Worm (Caenorhabditis elegans): ENCODE measurements around the gene C24B5.4.

The C24B5.4 gene

DNA sequence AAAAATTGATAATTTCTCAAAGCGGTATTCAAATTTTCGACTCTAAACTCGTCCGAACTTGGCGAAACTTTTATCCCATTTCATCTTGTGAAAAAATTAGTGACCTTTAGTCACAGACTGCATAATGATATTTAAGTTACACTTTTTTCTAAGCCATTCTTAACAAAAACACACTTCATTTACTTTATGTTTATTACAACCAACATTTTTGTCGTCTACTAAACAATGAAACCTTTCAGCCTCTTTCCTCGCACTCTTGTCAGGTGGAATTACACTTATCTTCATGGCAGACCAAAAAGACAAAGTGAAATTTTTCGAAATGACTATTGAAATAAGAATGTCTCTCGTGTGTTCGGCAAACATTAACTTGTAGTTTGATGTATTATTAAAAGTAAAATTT is 33.2 kb downstream of the C24B5.4 start:
- TF ChIP-seq ceh-28 (tag; optimal IDR thresholded peaks at IDR 0.05) = no peak
- TF ChIP-seq ztf-4 (tag; optimal IDR thresholded peaks at IDR 0.05) = peak; percentile 9
- TF ChIP-seq elt-1 (tag; optimal IDR thresholded peaks at IDR 0.05) = no peak
- TF ChIP-seq sea-2 (GFP tag; optimal IDR thresholded peaks at IDR 0.05) = no peak
- TF ChIP-seq R02D3.7 (tag; optimal IDR thresholded peaks at IDR 0.05) = peak; percentile 1
- peak; percentile 89 for TF ChIP-seq ama-1 (optimal IDR thresholded peaks at IDR 0.05)
- peak; percentile 93 for TF ChIP-seq nhr-25 (tag; optimal IDR thresholded peaks at IDR 0.05)
- no peak for TF ChIP-seq daf-12 (tag; optimal IDR thresholded peaks at IDR 0.05)
- TF ChIP-seq nhr-43 (tag; optimal IDR thresholded peaks at IDR 0.05; ENCODE audit: poor library complexity, severe bottlenecking) = peak; percentile 50

DNA sequence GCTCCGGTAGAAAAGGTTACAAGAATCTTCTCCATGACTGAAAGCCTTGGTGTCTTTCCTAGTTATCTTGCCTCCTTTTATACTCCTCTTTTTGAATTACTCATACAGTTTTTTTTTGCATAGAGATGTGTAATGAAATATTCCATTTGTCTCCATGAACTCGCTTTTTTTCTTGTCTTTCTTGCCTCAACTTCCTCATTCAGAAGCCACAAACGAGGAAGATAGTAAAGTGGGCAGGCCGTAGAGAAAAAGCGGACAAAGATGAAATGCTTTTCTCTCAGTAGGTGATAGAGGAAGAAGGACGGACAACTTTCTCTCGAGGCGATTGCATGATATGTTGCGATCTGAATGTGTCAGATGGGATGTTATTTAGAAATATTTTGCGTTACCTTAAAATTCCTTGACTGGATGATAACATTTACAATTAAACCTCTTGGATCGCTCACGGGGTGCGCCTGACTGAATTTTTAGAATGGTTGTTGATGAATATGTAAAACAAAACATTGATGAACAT is 34.1 kb downstream of the C24B5.4 start, which contains the start of gene col-145:
col-145 (minus strand) TSS at position 51 of the 514 bp plus-strand sequence.
- TF ChIP-seq egl-5 (tag; optimal IDR thresholded peaks at IDR 0.05) = no peak
- TF ChIP-seq egl-27 (tag; optimal IDR thresholded peaks at IDR 0.05) = peak; percentile 61
- peak; percentile 1 for TF ChIP-seq nhr-23 (tag; optimal IDR thresholded peaks at IDR 0.05)
- peak; percentile 47 for TF ChIP-seq nhr-25 (tag; optimal IDR thresholded peaks at IDR 0.05)

DNA sequence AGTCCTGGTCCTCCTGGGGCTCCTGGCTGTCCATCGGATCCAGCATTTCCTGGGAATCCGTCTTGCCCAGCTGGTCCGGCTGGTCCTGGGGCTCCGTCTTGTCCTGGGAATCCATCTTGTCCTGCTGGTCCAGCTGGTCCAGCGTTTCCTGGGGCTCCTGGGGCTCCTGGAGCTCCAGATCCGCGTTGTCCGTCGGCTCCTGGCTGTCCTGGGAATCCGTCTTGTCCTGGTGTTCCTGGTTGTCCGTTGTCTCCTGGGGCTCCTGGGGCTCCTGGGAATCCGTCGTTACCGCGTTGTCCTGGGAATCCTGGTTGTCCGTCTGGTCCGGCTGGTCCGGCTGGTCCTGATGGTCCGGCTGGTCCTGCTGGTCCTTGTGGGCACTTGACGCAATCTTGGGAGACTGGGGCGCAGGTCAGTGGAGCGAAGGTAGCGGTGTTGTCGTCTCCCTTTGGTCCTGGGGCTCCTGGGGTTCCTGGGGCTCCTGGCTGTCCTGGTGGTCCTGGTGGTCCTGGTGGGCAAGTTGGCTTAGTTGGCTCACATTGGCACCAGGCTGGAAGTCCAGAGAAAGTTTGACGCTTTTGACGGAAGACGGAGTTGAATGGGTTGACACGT is 34.9 kb downstream of the C24B5.4 start:
- no peak for TF ChIP-seq nhr-43 (tag; optimal IDR thresholded peaks at IDR 0.05; ENCODE audit: poor library complexity, severe bottlenecking)
- TF ChIP-seq zag-1 (tag; optimal IDR thresholded peaks at IDR 0.05) = no peak
- no peak for TF ChIP-seq lin-39 (tag; optimal IDR thresholded peaks at IDR 0.05)
- no peak for TF ChIP-seq R02D3.7 (tag; optimal IDR thresholded peaks at IDR 0.05)
- TF ChIP-seq nhr-28 (tag; optimal IDR thresholded peaks at IDR 0.05) = no peak
- no peak for TF ChIP-seq nhr-12 (tag; optimal IDR thresholded peaks at IDR 0.05)
- TF ChIP-seq eor-1 (tag; optimal IDR thresholded peaks at IDR 0.05) = no peak
- no peak for TF ChIP-seq ama-1 (optimal IDR thresholded peaks at IDR 0.05)
- TF ChIP-seq skn-1 (tag; optimal IDR thresholded peaks at IDR 0.05) = no peak
- TF ChIP-seq nhr-237 (tag; optimal IDR thresholded peaks at IDR 0.05) = no peak
- TF ChIP-seq mdl-1 (tag; optimal IDR thresholded peaks at IDR 0.05) = no peak
- no peak for TF ChIP-seq ZK546.5 (tag; optimal IDR thresholded peaks at IDR 0.05)
- no peak for TF ChIP-seq nhr-76 (tag; optimal IDR thresholded peaks at IDR 0.05)
- no peak for TF ChIP-seq unc-62 (GFP tag; optimal IDR thresholded peaks at IDR 0.05)
- no peak for TF ChIP-seq fkh-2 (tag; optimal IDR thresholded peaks at IDR 0.05)
- TF ChIP-seq nhr-77 (tag; optimal IDR thresholded peaks at IDR 0.05) = no peak
- no peak for TF ChIP-seq tbx-2 (tag; optimal IDR thresholded peaks at IDR 0.05)
- no peak for TF ChIP-seq pha-4 (tag; optimal IDR thresholded peaks at IDR 0.05)

DNA sequence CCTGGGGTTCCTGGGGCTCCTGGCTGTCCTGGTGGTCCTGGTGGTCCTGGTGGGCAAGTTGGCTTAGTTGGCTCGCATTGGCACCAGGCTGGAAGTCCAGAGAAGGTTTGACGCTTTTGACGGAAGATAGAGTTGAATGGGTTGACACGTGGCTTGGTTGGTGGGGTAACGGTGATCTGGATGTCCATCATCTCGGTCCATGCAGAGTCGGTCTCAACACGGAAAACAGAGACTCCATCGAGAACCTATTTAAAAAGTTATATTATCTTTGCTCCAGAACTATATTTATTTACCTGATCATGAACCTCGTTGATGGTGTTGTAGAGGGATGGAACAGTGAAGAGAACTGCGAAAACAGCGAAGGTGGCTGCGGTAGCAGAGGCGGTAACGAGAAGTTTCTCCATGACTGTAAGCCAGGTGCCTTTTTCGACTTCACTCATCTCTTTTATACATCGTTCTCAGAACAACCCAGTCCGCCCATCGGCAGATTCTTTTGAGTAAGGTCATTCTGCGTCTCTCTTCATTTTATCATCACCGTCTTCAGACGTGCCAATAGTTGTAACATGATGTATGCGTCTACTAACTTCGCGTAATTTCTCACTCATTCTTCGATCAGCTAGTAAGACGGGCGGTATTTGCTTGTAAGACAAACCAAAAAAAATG is 36.8 kb downstream of the C24B5.4 start, which contains the start of gene col-144:
col-144 (minus strand) TSS at position 419 of the 663 bp plus-strand sequence.
- TF ChIP-seq ama-1 (optimal IDR thresholded peaks at IDR 0.05) (peak; percentile 73), nhr-25 (tag; optimal IDR thresholded peaks at IDR 0.05) (peak; percentile 70), nhr-67 (tag; optimal IDR thresholded peaks at IDR 0.05) (no peak), elt-3 (tag; optimal IDR thresholded peaks at IDR 0.05) (peak in 1 of 3 experiments; percentile 12), nfya-1 (tag; optimal IDR thresholded peaks at IDR 0.05; ENCODE audit: insufficient read depth) (peak; percentile 17), nhr-43 (tag; optimal IDR thresholded peaks at IDR 0.05; ENCODE audit: poor library complexity, severe bottlenecking) (peak; percentile 57), ztf-11 (tag; optimal IDR thresholded peaks at IDR 0.05) (no peak), lsy-12 (tag; optimal IDR thresholded peaks at IDR 0.05) (no peak), nhr-237 (tag; optimal IDR thresholded peaks at IDR 0.05) (no peak)

DNA sequence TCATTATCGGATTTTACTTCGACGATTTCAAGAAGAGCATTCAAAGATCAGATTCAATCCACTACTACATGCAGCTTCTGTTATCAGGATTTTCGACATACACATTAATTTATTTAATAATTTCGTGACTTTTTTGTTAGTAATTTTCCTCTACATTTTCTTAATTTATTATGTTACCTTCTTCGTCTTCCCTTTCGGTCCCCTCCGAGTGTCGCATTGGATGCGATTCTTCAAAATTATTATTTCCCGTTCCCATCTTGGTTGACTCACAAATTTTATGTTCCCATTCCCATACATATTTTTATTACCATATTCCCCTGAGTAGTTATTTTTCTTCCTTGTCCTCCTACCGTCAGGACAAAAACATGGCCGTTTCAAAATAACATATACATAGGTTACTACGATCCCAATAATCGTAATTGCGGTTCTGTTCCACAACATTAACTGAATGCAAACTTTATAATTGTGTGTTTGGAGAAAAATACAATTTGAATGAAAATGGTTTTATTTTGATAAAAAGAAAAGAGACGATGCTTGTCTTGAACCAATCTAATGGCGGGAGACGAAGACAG is 37.9 kb downstream of the C24B5.4 start:
- peak; percentile 68 for TF ChIP-seq ama-1 (optimal IDR thresholded peaks at IDR 0.05)
- peak; percentile 88 for TF ChIP-seq nhr-25 (tag; optimal IDR thresholded peaks at IDR 0.05)
- TF ChIP-seq nfya-1 (tag; optimal IDR thresholded peaks at IDR 0.05; ENCODE audit: insufficient read depth) = peak; percentile 34
